Fruit fly (Drosophila melanogaster): ENCODE data around the gene CG1265.

DNA sequence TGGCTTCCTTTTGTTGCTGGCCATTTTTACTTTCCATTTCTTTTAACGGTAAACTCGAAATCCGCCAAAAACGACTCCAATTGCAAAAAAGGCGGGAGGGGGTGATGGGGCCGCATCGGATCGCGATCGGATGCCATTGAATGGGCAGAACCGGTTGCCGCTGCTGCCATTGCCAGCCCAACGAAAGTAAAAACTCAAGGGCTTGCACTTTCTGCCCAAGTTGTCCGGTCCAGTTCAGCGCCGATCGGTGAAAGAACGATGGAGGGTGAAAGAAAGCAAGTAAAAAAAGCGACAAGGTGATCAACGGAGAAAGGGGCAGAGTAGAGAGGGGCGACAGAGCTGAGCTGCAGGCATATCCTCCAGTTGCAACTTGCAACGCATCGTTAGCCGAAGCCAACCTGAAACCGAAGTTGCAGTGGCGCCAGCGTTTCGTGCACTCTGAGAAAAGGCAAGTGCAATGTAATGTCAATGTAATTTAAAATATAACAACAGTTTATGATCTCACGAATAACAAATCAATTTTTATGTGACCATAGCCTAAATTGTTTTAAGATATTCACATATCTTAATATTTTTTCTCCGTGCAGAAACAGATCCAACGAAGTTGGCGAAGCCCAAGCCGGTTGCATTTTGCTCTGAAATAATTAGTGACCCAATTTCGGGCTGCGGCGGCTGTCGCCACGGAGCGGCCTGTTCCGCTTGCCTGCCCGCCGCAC lies 49.8 kb downstream of the CG1265 start:
- TF ChIP-seq Sox15 (GFP tag; optimal IDR thresholded peaks at IDR 0.05) (peak; percentile 47), Ets21C (GFP tag; optimal IDR thresholded peaks at IDR 0.05) (peak; percentile 70), Blimp-1 (GFP tag; optimal IDR thresholded peaks at IDR 0.05) (peak; percentile 100), OdsH (GFP tag; optimal IDR thresholded peaks at IDR 0.05) (peak; percentile 88), CG31627 (GFP tag; optimal IDR thresholded peaks at IDR 0.05) (peak; percentile 87), cyc (GFP tag; optimal IDR thresholded peaks at IDR 0.05) (peak; percentile 80), net (GFP tag; optimal IDR thresholded peaks at IDR 0.05) (peak; percentile 91), CG16779 (tag; optimal IDR thresholded peaks at IDR 0.05) (peak; percentile 73), CG6276 (GFP tag; optimal IDR thresholded peaks at IDR 0.05) (peak; percentile 92), CG6854 (GFP tag; optimal IDR thresholded peaks at IDR 0.05) (peak; percentile 92), CG8319 (GFP tag; optimal IDR thresholded peaks at IDR 0.05) (peak; percentile 70)

Data from whole organism, prepupa.